Worm (Caenorhabditis elegans) whole organism, young adult: ENCODE data around the gene F44B9.8.

Experiments used
- B0261.1 ChIP-seq: sonication (generic microtip); optimal IDR thresholded peaks from 2 replicates; lab custom pipeline; 2016; ENCODE audit warnings: mild to moderate bottlenecking, missing genetic modification characterization, moderate library complexity, missing compliant biosample characterization
- C06A6.2 ChIP-seq: fragments of 200-800 bp; sonication (Bioruptor generic); conservative IDR thresholded peaks from 2 replicates; pipeline ENCODE4 v1.3.6; 2022; ENCODE audit warnings: missing genetic modification characterization, missing compliant biosample characterization
- C17E4.6 ChIP-seq: fragments of 200-800 bp; sonication (Bioruptor generic); IDR thresholded peaks from 2 replicates; pipeline ENCODE4 v1.3.6; 2022; ENCODE audit warnings: missing genetic modification reagents, missing genetic modification characterization, missing compliant biosample characterization
- D2030.7 ChIP-seq: fragments of 200-800 bp; sonication (Bioruptor generic); IDR thresholded peaks from 2 replicates; pipeline ENCODE4 v1.3.6; 2022; ENCODE audit warnings: missing genetic modification reagents, missing genetic modification characterization, missing compliant biosample characterization
- F33H1.4 ChIP-seq: fragments of 200-800 bp; sonication (Bioruptor generic); IDR thresholded peaks from 2 replicates; pipeline ENCODE4 v1.3.6; 2022; ENCODE audit warnings: missing genetic modification reagents, missing genetic modification characterization, missing compliant biosample characterization
- F49E8.2 ChIP-seq: sonication (generic microtip); optimal IDR thresholded peaks from 3 replicates; lab custom pipeline; 2017; ENCODE audit warnings: missing genetic modification characterization, mild to moderate bottlenecking, missing compliant biosample characterization, antibody characterized with exemption, moderate library complexity; ENCODE audit not compliant: insufficient read depth
- F55B11.4 ChIP-seq: sonication (generic microtip); optimal IDR thresholded peaks from 2 replicates; lab custom pipeline; 2016; ENCODE audit warnings: missing compliant biosample characterization, missing genetic modification characterization, borderline replicate concordance; ENCODE audit not compliant: insufficient read depth
- T26A5.8 ChIP-seq: sonication (generic microtip); optimal IDR thresholded peaks from 2 replicates; lab custom pipeline; 2016; ENCODE audit warnings: missing genetic modification characterization, missing compliant biosample characterization
- Y53F4B.3 ChIP-seq: fragments of 200-800 bp; sonication (Bioruptor generic); IDR thresholded peaks from 2 replicates; pipeline ENCODE4 v1.3.6; 2022; ENCODE audit warnings: missing genetic modification reagents, missing genetic modification characterization, missing compliant biosample characterization
- Y79H2A.3 ChIP-seq: fragments of 200-800 bp; sonication (Bioruptor generic); conservative IDR thresholded peaks from 2 replicates; pipeline ENCODE4 v1.3.6; 2022; ENCODE audit warnings: missing genetic modification reagents, missing genetic modification characterization, missing compliant biosample characterization
- ZK185.1 ChIP-seq: sonication (generic microtip); optimal IDR thresholded peaks from 2 replicates; lab custom pipeline; 2016; ENCODE audit warnings: mild to moderate bottlenecking, missing genetic modification characterization, missing compliant biosample characterization; ENCODE audit not compliant: poor library complexity, severe bottlenecking
- ama-1 ChIP-seq, 3 experiments: fragments of 150-350 bp in 1 of 3; sonication (generic microtip) in 2 of 3; optimal IDR thresholded peaks; 2 replicates each; lab custom pipeline; 2014 to 2018; ENCODE audit warnings: missing biosample characterization in 2 of 3, missing genetic modification characterization in 2 of 3, missing genetic modification reagents in 2 of 3
- athp-1 ChIP-seq: sonication (generic microtip); optimal IDR thresholded peaks from 2 replicates; lab custom pipeline; 2017; ENCODE audit warnings: mild to moderate bottlenecking, missing genetic modification characterization, missing compliant biosample characterization
- attf-5 ChIP-seq: fragments of 200-800 bp; sonication (Bioruptor generic); optimal IDR thresholded peaks from 2 replicates; lab custom pipeline; 2018; ENCODE audit warnings: mild to moderate bottlenecking, missing genetic modification characterization, missing compliant biosample characterization
- attf-6 ChIP-seq: fragments of 200-800 bp; sonication (Bioruptor generic); IDR thresholded peaks from 2 replicates; pipeline ENCODE4 v1.3.6; 2022; ENCODE audit warnings: missing genetic modification reagents, missing genetic modification characterization, missing compliant biosample characterization
- bed-1 ChIP-seq: fragments of 200-800 bp; sonication (Bioruptor generic); IDR thresholded peaks from 2 replicates; pipeline ENCODE4 v1.3.6; 2022; ENCODE audit warnings: missing genetic modification reagents, missing genetic modification characterization, missing compliant biosample characterization
- cebp-1 ChIP-seq, 2 experiments: fragments of 200-800 bp in 1 of 2; sonication (Bioruptor generic) in 1 of 2; sonication (generic microtip) in 1 of 2; IDR thresholded peaks in 1 of 2; optimal IDR thresholded peaks in 1 of 2; 2 replicates each; pipeline versions ENCODE4 v1.3.6 to Lab custom; 2017 to 2022; ENCODE audit warnings: missing compliant biosample characterization in 2 of 2, missing genetic modification characterization in 2 of 2, mild to moderate bottlenecking in 1 of 2, missing genetic modification reagents in 1 of 2, moderate library complexity in 1 of 2
- ceh-100 ChIP-seq: fragments of 200-800 bp; sonication (Bioruptor generic); IDR thresholded peaks from 2 replicates; pipeline ENCODE4 v1.3.6; 2022; ENCODE audit warnings: missing genetic modification reagents, missing genetic modification characterization, missing compliant biosample characterization
- ceh-40 ChIP-seq: fragments of 200-800 bp; sonication (Bioruptor generic); IDR thresholded peaks from 2 replicates; pipeline ENCODE4 v1.3.6; 2022; ENCODE audit warnings: missing genetic modification characterization, missing compliant biosample characterization
- dpl-1 ChIP-seq: fragments of 150-350 bp; optimal IDR thresholded peaks from 2 replicates; lab custom pipeline; 2014; ENCODE audit warnings: missing biosample characterization, missing genetic modification reagents, missing genetic modification characterization
- ekl-4 ChIP-seq: fragments of 200-800 bp; sonication (Bioruptor generic); IDR thresholded peaks from 2 replicates; pipeline ENCODE4 v1.3.6; 2022; ENCODE audit warnings: missing genetic modification reagents, missing genetic modification characterization, missing compliant biosample characterization
- hlh-12 ChIP-seq: sonication (generic microtip); optimal IDR thresholded peaks from 2 replicates; lab custom pipeline; 2016; ENCODE audit warnings: missing genetic modification characterization, missing compliant biosample characterization
- hlh-26 ChIP-seq: fragments of 200-800 bp; sonication (Bioruptor generic); conservative IDR thresholded peaks from 2 replicates; pipeline ENCODE4 v1.3.6; 2022; ENCODE audit warnings: missing genetic modification reagents, missing genetic modification characterization, missing compliant biosample characterization
- hmg-1.2 ChIP-seq: fragments of 200-800 bp; sonication (Bioruptor generic); IDR thresholded peaks from 2 replicates; pipeline ENCODE4 v1.3.6; 2022; ENCODE audit warnings: missing genetic modification reagents, missing genetic modification characterization, missing compliant biosample characterization
- hmg-20 ChIP-seq: fragments of 200-800 bp; sonication (Bioruptor generic); IDR thresholded peaks from 2 replicates; pipeline ENCODE4 v1.3.6; 2022; ENCODE audit warnings: missing genetic modification reagents, missing genetic modification characterization, missing compliant biosample characterization
- let-607 ChIP-seq, 2 experiments: fragments of 200-800 bp in 1 of 2; sonication (Bioruptor generic) in 1 of 2; sonication (generic microtip) in 1 of 2; optimal IDR thresholded peaks; 2 replicates each; lab custom pipeline; 2016 to 2018; ENCODE audit warnings: mild to moderate bottlenecking in 2 of 2, missing compliant biosample characterization in 2 of 2, missing genetic modification characterization in 2 of 2, moderate library complexity in 2 of 2, missing genotype in 1 of 2
- lin-26 ChIP-seq: fragments of 200-800 bp; sonication (Bioruptor generic); IDR thresholded peaks from 2 replicates; pipeline ENCODE4 v1.3.6; 2022; ENCODE audit warnings: missing genetic modification reagents, missing genetic modification characterization, missing compliant biosample characterization
- lir-1 ChIP-seq: fragments of 200-800 bp; sonication (Bioruptor generic); conservative IDR thresholded peaks from 2 replicates; pipeline ENCODE4 v1.3.6; 2022; ENCODE audit warnings: missing genetic modification reagents, missing genetic modification characterization, missing compliant biosample characterization
- lsy-27 ChIP-seq: sonication (generic microtip); optimal IDR thresholded peaks from 2 replicates; lab custom pipeline; 2017; ENCODE audit warnings: missing genetic modification characterization, mild to moderate bottlenecking, missing compliant biosample characterization, antibody characterized with exemption, missing genotype, borderline replicate concordance; ENCODE audit not compliant: insufficient read depth
- mel-28 ChIP-seq: sonication (generic microtip); optimal IDR thresholded peaks from 2 replicates; lab custom pipeline; 2016; ENCODE audit warnings: borderline replicate concordance, mild to moderate bottlenecking, missing genetic modification characterization, missing compliant biosample characterization
- mes-4 ChIP-seq: sonication (generic microtip); optimal IDR thresholded peaks from 2 replicates; lab custom pipeline; 2016; ENCODE audit warnings: missing genotype, missing genetic modification characterization, missing compliant biosample characterization
- mxl-1 ChIP-seq: sonication (generic microtip); optimal IDR thresholded peaks from 2 replicates; lab custom pipeline; 2016; ENCODE audit warnings: missing genetic modification characterization, missing compliant biosample characterization
- nfya-2 ChIP-seq: fragments of 200-800 bp; sonication (Bioruptor generic); IDR thresholded peaks from 2 replicates; pipeline ENCODE4 v1.3.6; 2022; ENCODE audit warnings: missing genetic modification reagents, missing genetic modification characterization, missing compliant biosample characterization
- nhr-80 ChIP-seq: sonication (generic microtip); optimal IDR thresholded peaks from 2 replicates; lab custom pipeline; 2016; ENCODE audit warnings: missing genetic modification characterization, missing compliant biosample characterization
- pbrm-1 ChIP-seq: fragments of 200-800 bp; sonication (Bioruptor generic); IDR thresholded peaks from 2 replicates; pipeline ENCODE4 v1.3.6; 2022; ENCODE audit warnings: missing genetic modification reagents, missing genetic modification characterization, missing compliant biosample characterization
- pha-4 ChIP-seq: fragments of 150-350 bp; sonication (generic microtip); optimal IDR thresholded peaks from 2 replicates; lab custom pipeline; 2014; ENCODE audit warnings: missing biosample characterization, missing genetic modification reagents, missing genetic modification characterization
- repo-1 ChIP-seq: sonication (generic microtip); optimal IDR thresholded peaks from 2 replicates; lab custom pipeline; 2017; ENCODE audit warnings: mild to moderate bottlenecking, missing genetic modification characterization, missing compliant biosample characterization
- snpc-4 ChIP-seq, 5 experiments: fragments of 150-350 bp in 1 of 5; sonication (generic microtip) in 4 of 5; optimal IDR thresholded peaks; 2 replicates each; lab custom pipeline; 2014 to 2018; ENCODE audit warnings: missing genetic modification characterization in 5 of 5, missing biosample characterization in 3 of 5, antibody characterized with exemption in 2 of 5, mild to moderate bottlenecking in 2 of 5, missing compliant biosample characterization in 2 of 5, missing genotype in 2 of 5, moderate library complexity in 2 of 5, missing genetic modification reagents in 1 of 5
- somi-1 ChIP-seq: fragments of 200-800 bp; sonication (Bioruptor generic); optimal IDR thresholded peaks from 2 replicates; lab custom pipeline; 2018; ENCODE audit warnings: mild to moderate bottlenecking, missing genetic modification characterization, missing compliant biosample characterization
- tbx-9 ChIP-seq: sonication (generic microtip); optimal IDR thresholded peaks from 2 replicates; lab custom pipeline; 2016; ENCODE audit warnings: borderline replicate concordance, missing genetic modification characterization, inconsistent platforms, missing compliant biosample characterization
- tlf-1 ChIP-seq: fragments of 200-800 bp; sonication (Bioruptor generic); optimal IDR thresholded peaks from 2 replicates; lab custom pipeline; 2018; ENCODE audit warnings: mild to moderate bottlenecking, missing genetic modification characterization, missing compliant biosample characterization
- unc-130 ChIP-seq: sonication (generic microtip); optimal IDR thresholded peaks from 2 replicates; lab custom pipeline; 2016; ENCODE audit warnings: missing genetic modification reagents, missing genetic modification characterization, missing compliant biosample characterization
- zfh-2 ChIP-seq: fragments of 200-800 bp; sonication (Bioruptor generic); conservative IDR thresholded peaks from 2 replicates; pipeline ENCODE4 v1.3.6; 2022; ENCODE audit warnings: missing genetic modification reagents, missing genetic modification characterization, missing compliant biosample characterization
- ztf-18 ChIP-seq: sonication (generic microtip); optimal IDR thresholded peaks from 2 replicates; lab custom pipeline; 2016; ENCODE audit warnings: missing genotype, mild to moderate bottlenecking, missing genetic modification characterization, missing compliant biosample characterization
- ztf-22 ChIP-seq: fragments of 200-800 bp; sonication (Bioruptor generic); optimal IDR thresholded peaks from 2 replicates; lab custom pipeline; 2018; ENCODE audit warnings: mild to moderate bottlenecking, missing genetic modification characterization, moderate library complexity, missing compliant biosample characterization
- ztf-3 ChIP-seq: fragments of 200-800 bp; sonication (Bioruptor generic); optimal IDR thresholded peaks from 2 replicates; lab custom pipeline; 2018; ENCODE audit warnings: mild to moderate bottlenecking, missing genetic modification characterization, missing compliant biosample characterization

The F44B9.8 gene

ce11 chrIII:8020823-8021332 lies 8.6 kb downstream of the F44B9.8 start, which contains the start of gene lin-36 (continued):
- TF ChIP-seq mes-4 (no peak), repo-1 (no peak), F55B11.4 (tag; lab: Kevin White, UChicago) (no peak), dpl-1 (peak; percentile 61), pbrm-1 (peak; percentile 57; the same call in 1 of the 2 replicates), cebp-1 (GFP tag; IDR thresholded peaks at IDR 0.05; lab: Robert Waterston, UW) (no peak), cebp-1 (tag; optimal IDR thresholded peaks at IDR 0.05; lab: Kevin White, UChicago) (peak; percentile 58), ztf-18 (tag; lab: Kevin White, UChicago) (peak; percentile 71), zfh-2 (GFP tag; lab: Robert Waterston, UW) (no peak), let-607 (tag; optimal IDR thresholded peaks at IDR 0.05; lab: Kevin White, UChicago) (peak; percentile 59 to 63), D2030.7 (GFP tag; lab: Robert Waterston, UW) (no peak), hmg-20 (GFP tag; lab: Robert Waterston, UW) (no peak), hlh-26 (GFP tag; lab: Robert Waterston, UW) (no peak), somi-1 (GFP tag; lab: Kevin White, UChicago) (no peak), F33H1.4 (GFP tag; lab: Robert Waterston, UW) (peak; percentile 59), lsy-27 (tag; lab: Kevin White, UChicago) (no peak), tbx-9 (tag; lab: Kevin White, UChicago) (no peak), Y79H2A.3 (GFP tag; lab: Robert Waterston, UW) (no peak), ama-1 (optimal IDR thresholded peaks at IDR 0.05; lab: Kevin White, UChicago) (no peak), ama-1 (GFP tag; optimal IDR thresholded peaks at IDR 0.05; lab: Kevin White, UChicago) (no peak), lir-1 (GFP tag; lab: Robert Waterston, UW) (no peak), F49E8.2 (tag; lab: Kevin White, UChicago) (no peak), ceh-40 (no peak), ztf-3 (no peak), C17E4.6 (0 out of 2 replicates have a peak, but pooled peaks have one; percentile 8), Y53F4B.3 (GFP tag; lab: Robert Waterston, UW) (no peak), tlf-1 (no peak), nhr-80 (tag; lab: Kevin White, UChicago) (peak; percentile 32), snpc-4 (GFP tag; optimal IDR thresholded peaks at IDR 0.05; lab: Kevin White, UChicago) (peak; percentile 23), snpc-4 (tag; optimal IDR thresholded peaks at IDR 0.05; lab: Kevin White, UChicago) (peak in 2 of 4 experiments; percentile 23 to 63), ceh-100 (GFP tag; lab: Robert Waterston, UW) (0 out of 2 replicates have a peak, but pooled peaks have one; percentile 12), mel-28 (tag; lab: Kevin White, UChicago) (no peak), ZK185.1 (tag; lab: Kevin White, UChicago) (peak; percentile 24), lin-26 (no peak), ztf-22 (no peak), hlh-12 (no peak), T26A5.8 (tag; lab: Kevin White, UChicago) (no peak), athp-1 (tag; lab: Kevin White, UChicago) (no peak), hmg-1.2 (GFP tag; lab: Robert Waterston, UW) (peak; percentile 100), pha-4 (tag; lab: Kevin White, UChicago) (peak; percentile 43), C06A6.2 (GFP tag; lab: Robert Waterston, UW) (no peak), mxl-1 (tag; lab: Kevin White, UChicago) (no peak), bed-1 (GFP tag; lab: Robert Waterston, UW) (no peak), ekl-4 (GFP tag; lab: Robert Waterston, UW) (peak; percentile 46; the same call in 1 of the 2 replicates), unc-130 (GFP tag; lab: Kevin White, UChicago) (no peak), attf-5 (GFP tag; lab: Kevin White, UChicago) (peak; percentile 78), attf-6 (no peak), B0261.1 (tag; lab: Kevin White, UChicago) (no peak), nfya-2 (GFP tag; lab: Robert Waterston, UW) (no peak)
